Worm (Caenorhabditis elegans): ENCODE results near the gene F55C5.17.

- TF ChIP-seq ama-1 (optimal IDR thresholded peaks at IDR 0.05) (peak; percentile 39), skn-1 (tag; optimal IDR thresholded peaks at IDR 0.05) (no peak), fos-1 (tag; optimal IDR thresholded peaks at IDR 0.05) (peak; percentile 72), mab-5 (tag; optimal IDR thresholded peaks at IDR 0.05) (peak; percentile 55), aly-2 (tag; optimal IDR thresholded peaks at IDR 0.05) (no peak), blmp-1 (tag; optimal IDR thresholded peaks at IDR 0.05; ENCODE audit: insufficient read depth) (no peak), ztf-11 (tag; optimal IDR thresholded peaks at IDR 0.05) (no peak), nhr-10 (tag; optimal IDR thresholded peaks at IDR 0.05) (no peak), unc-39 (tag; optimal IDR thresholded peaks at IDR 0.05) (no peak), elt-1 (tag; optimal IDR thresholded peaks at IDR 0.05) (no peak)
Observed at ce11 chrV:12317894-12318553, 15.7 kb downstream of the F55C5.17 start, which contains the start of the genes R04F11.5 and R04F11.2.

Measured in whole organism, L2 larva.